Worm (Caenorhabditis elegans) whole organism, L4 larva: Measurements from ENCODE around the gene odd-1.
A peak's percentile ranks its signal among the peaks of the same experiment; 100 is the strongest.

Experiments used
- F10B5.3 ChIP-seq: sonication (generic microtip); optimal IDR thresholded peaks from 2 replicates; lab custom pipeline; 2016; ENCODE audit warnings: mild to moderate bottlenecking, missing genetic modification characterization, missing compliant biosample characterization
- F44E2.7 ChIP-seq: fragments of 200-800 bp; sonication (Bioruptor generic); IDR thresholded peaks from 2 replicates; pipeline ENCODE4 v2.1.2; 2022; ENCODE audit warnings: missing genetic modification characterization, missing compliant biosample characterization
- R02D3.7 ChIP-seq: fragments of 150-350 bp; sonication (generic microtip); optimal IDR thresholded peaks from 3 replicates; lab custom pipeline; 2014; ENCODE audit warnings: missing biosample characterization, missing genetic modification characterization
- T26A8.4 ChIP-seq: fragments of 200-800 bp; sonication (Bioruptor generic); IDR thresholded peaks from 2 replicates; pipeline ENCODE4 v1.3.6; 2022; ENCODE audit warnings: missing genetic modification characterization, missing compliant biosample characterization
- Y75B8A.6 ChIP-seq: fragments of 200-800 bp; sonication (Bioruptor generic); IDR thresholded peaks from 2 replicates; pipeline ENCODE4 v1.3.6; 2022; ENCODE audit warnings: missing genetic modification reagents, missing genetic modification characterization, missing compliant biosample characterization
- ZK546.5 ChIP-seq, 2 experiments: sonication (generic microtip); optimal IDR thresholded peaks; 2 replicates each; lab custom pipeline; 2017; ENCODE audit warnings: missing biosample characterization in 2 of 2, missing genetic modification characterization in 2 of 2
- aha-1 ChIP-seq: fragments of 150-350 bp; peaks from one replicate; lab custom pipeline; 2014; ENCODE audit warnings: missing biosample characterization, missing genetic modification characterization
- ceh-20 ChIP-seq: fragments of 200-800 bp; sonication (Bioruptor generic); IDR thresholded peaks from 2 replicates; pipeline ENCODE4 v1.3.6; 2022; ENCODE audit warnings: missing genetic modification reagents, missing genetic modification characterization, missing compliant biosample characterization
- ceh-44 ChIP-seq: fragments of 200-800 bp; sonication (Bioruptor generic); IDR thresholded peaks from 2 replicates; pipeline ENCODE4 v1.3.6; 2022; ENCODE audit warnings: missing genetic modification reagents, missing genetic modification characterization, missing compliant biosample characterization
- daf-16 ChIP-seq, 3 experiments: sonication (generic microtip); optimal IDR thresholded peaks; 2 replicates each; lab custom pipeline; 2016 to 2017; ENCODE audit warnings: missing genetic modification characterization in 3 of 3, missing genetic modification reagents in 3 of 3, mild to moderate bottlenecking in 2 of 3, missing compliant biosample characterization in 2 of 3, missing biosample characterization in 1 of 3, moderate library complexity in 1 of 3
- daf-8 ChIP-seq: fragments of 200-800 bp; sonication (Bioruptor generic); IDR thresholded peaks from 2 replicates; pipeline ENCODE4 v1.3.6; 2022; ENCODE audit warnings: missing genetic modification characterization, missing compliant biosample characterization
- dmd-6 ChIP-seq: fragments of 200-800 bp; sonication (Bioruptor generic); IDR thresholded peaks from 2 replicates; pipeline ENCODE4 v1.3.6; 2022; ENCODE audit warnings: missing genetic modification reagents, missing genetic modification characterization, missing compliant biosample characterization
- dpl-1 ChIP-seq: fragments of 150-350 bp; optimal IDR thresholded peaks from 2 replicates; lab custom pipeline; 2014; ENCODE audit warnings: missing biosample characterization, missing genetic modification reagents, missing genetic modification characterization
- dve-1 ChIP-seq: sonication (generic microtip); optimal IDR thresholded peaks from 2 replicates; lab custom pipeline; 2017; ENCODE audit warnings: antibody characterized with exemption, mild to moderate bottlenecking, missing genetic modification characterization, missing compliant biosample characterization; ENCODE audit not compliant: insufficient read depth
- egl-43 ChIP-seq: fragments of 200-800 bp; sonication (Bioruptor generic); IDR thresholded peaks from 2 replicates; pipeline ENCODE4 v1.3.6; 2022; ENCODE audit warnings: missing genetic modification reagents, missing genetic modification characterization, missing compliant biosample characterization
- fkh-10 ChIP-seq: fragments of 150-350 bp; optimal IDR thresholded peaks from 2 replicates; lab custom pipeline; 2014; ENCODE audit warnings: missing biosample characterization, missing genetic modification reagents, missing genetic modification characterization
- fos-1 ChIP-seq: fragments of 150-350 bp; optimal IDR thresholded peaks from 2 replicates; lab custom pipeline; 2014; ENCODE audit warnings: missing biosample characterization, missing genetic modification characterization
- hlh-11 ChIP-seq: fragments of 200-800 bp; sonication (Bioruptor generic); optimal IDR thresholded peaks from 2 replicates; lab custom pipeline; 2018; ENCODE audit warnings: mild to moderate bottlenecking, missing genetic modification characterization, missing compliant biosample characterization
- lim-7 ChIP-seq: fragments of 200-800 bp; sonication (Bioruptor generic); IDR thresholded peaks from 2 replicates; pipeline ENCODE4 v1.3.6; 2022; ENCODE audit warnings: missing genetic modification characterization, missing compliant biosample characterization
- lin-13 ChIP-seq: fragments of 150-350 bp; optimal IDR thresholded peaks from 2 replicates; lab custom pipeline; 2014; ENCODE audit warnings: missing biosample characterization, missing genetic modification reagents, missing genetic modification characterization
- lin-29 ChIP-seq: fragments of 200-800 bp; sonication (Bioruptor generic); IDR thresholded peaks from 2 replicates; pipeline ENCODE4 v1.3.6; 2022; ENCODE audit warnings: missing genetic modification reagents, missing genetic modification characterization, missing compliant biosample characterization
- lsy-2 ChIP-seq, 2 experiments: fragments of 150-350 bp in 1 of 2; sonication (generic microtip) in 1 of 2; optimal IDR thresholded peaks; 2 replicates each; lab custom pipeline; 2014 to 2017; ENCODE audit warnings: missing biosample characterization in 2 of 2, missing genetic modification characterization in 2 of 2
- madf-5 ChIP-seq, 2 experiments: fragments of 200-800 bp; sonication (Bioruptor generic); IDR thresholded peaks; 2 replicates each; pipeline ENCODE4 v1.3.6; 2022; ENCODE audit warnings: missing compliant biosample characterization in 2 of 2, missing genetic modification characterization in 2 of 2
- madf-9 ChIP-seq: fragments of 200-800 bp; sonication (Bioruptor generic); conservative IDR thresholded peaks from 2 replicates; pipeline ENCODE4 v1.3.6; 2022; ENCODE audit warnings: missing genetic modification reagents, missing genetic modification characterization, missing compliant biosample characterization
- mes-2 ChIP-seq: sonication (generic microtip); optimal IDR thresholded peaks from 2 replicates; lab custom pipeline; 2016; ENCODE audit warnings: missing genotype, mild to moderate bottlenecking, missing genetic modification characterization, missing compliant biosample characterization; ENCODE audit not compliant: poor library complexity, severe bottlenecking
- mxl-3 ChIP-seq: fragments of 200-800 bp; sonication (Bioruptor generic); optimal IDR thresholded peaks from 2 replicates; lab custom pipeline; 2018; ENCODE audit warnings: mild to moderate bottlenecking, missing genetic modification characterization, missing compliant biosample characterization
- nhr-102 ChIP-seq: sonication (generic microtip); optimal IDR thresholded peaks from 2 replicates; lab custom pipeline; 2016; ENCODE audit warnings: mild to moderate bottlenecking, missing genetic modification characterization, moderate library complexity, missing compliant biosample characterization
- nhr-237 ChIP-seq: sonication (generic microtip); optimal IDR thresholded peaks from 2 replicates; lab custom pipeline; 2017; ENCODE audit warnings: missing biosample characterization, missing genetic modification characterization
- nhr-25 ChIP-seq: sonication (generic microtip); optimal IDR thresholded peaks from 2 replicates; lab custom pipeline; 2017; ENCODE audit warnings: missing genetic modification characterization, mild to moderate bottlenecking, missing compliant biosample characterization, antibody characterized with exemption, moderate library complexity, borderline replicate concordance; ENCODE audit not compliant: insufficient read depth
- nhr-28 ChIP-seq: fragments of 150-350 bp; optimal IDR thresholded peaks from 2 replicates; lab custom pipeline; 2014; ENCODE audit warnings: missing biosample characterization, missing genetic modification characterization
- nhr-42 ChIP-seq: fragments of 200-800 bp; sonication (Bioruptor generic); IDR thresholded peaks from 2 replicates; pipeline ENCODE4 v1.3.6; 2022; ENCODE audit warnings: missing genetic modification characterization, missing compliant biosample characterization
- php-3 ChIP-seq: fragments of 200-800 bp; sonication (Bioruptor generic); IDR thresholded peaks from 2 replicates; pipeline ENCODE4 v1.3.6; 2022; ENCODE audit warnings: missing genetic modification reagents, missing genetic modification characterization, missing compliant biosample characterization
- pqm-1 ChIP-seq: sonication (generic microtip); optimal IDR thresholded peaks from 2 replicates; lab custom pipeline; 2017; ENCODE audit warnings: missing biosample characterization, missing genetic modification characterization
- saeg-2 ChIP-seq: fragments of 200-800 bp; sonication (Bioruptor generic); IDR thresholded peaks from 2 replicates; pipeline ENCODE4 v1.3.6; 2022; ENCODE audit warnings: missing genetic modification reagents, missing genetic modification characterization, missing compliant biosample characterization
- sdz-12 ChIP-seq: fragments of 200-800 bp; sonication (Bioruptor generic); optimal IDR thresholded peaks from 2 replicates; lab custom pipeline; 2018; ENCODE audit warnings: mild to moderate bottlenecking, missing genetic modification characterization, missing compliant biosample characterization
- set-16 ChIP-seq: fragments of 200-800 bp; sonication (Bioruptor generic); IDR thresholded peaks from 2 replicates; pipeline ENCODE4 v1.3.6; 2022; ENCODE audit warnings: missing genetic modification reagents, missing genetic modification characterization, missing compliant biosample characterization
- spr-1 ChIP-seq: sonication (generic microtip); optimal IDR thresholded peaks from 2 replicates; lab custom pipeline; 2016; ENCODE audit warnings: mild to moderate bottlenecking, missing genetic modification characterization, missing compliant biosample characterization
- spr-3 ChIP-seq: fragments of 200-800 bp; sonication (Bioruptor generic); optimal IDR thresholded peaks from 2 replicates; lab custom pipeline; 2018; ENCODE audit warnings: mild to moderate bottlenecking, missing genetic modification characterization, missing compliant biosample characterization
- tag-97 ChIP-seq: fragments of 200-800 bp; sonication (Bioruptor generic); IDR thresholded peaks from 2 replicates; pipeline ENCODE4 v1.3.6; 2022; ENCODE audit warnings: missing genetic modification characterization, missing compliant biosample characterization
- tra-1 ChIP-seq: fragments of 200-800 bp; sonication (Bioruptor generic); IDR thresholded peaks from 2 replicates; pipeline ENCODE4 v1.3.6; 2022; ENCODE audit warnings: missing genetic modification reagents, missing genetic modification characterization, missing compliant biosample characterization
- zag-1 ChIP-seq: fragments of 150-350 bp; optimal IDR thresholded peaks from 2 replicates; lab custom pipeline; 2014; ENCODE audit warnings: missing biosample characterization, missing genetic modification characterization
- zip-11 ChIP-seq: fragments of 200-800 bp; sonication (Bioruptor generic); IDR thresholded peaks from 2 replicates; pipeline ENCODE4 v1.3.6; 2022; ENCODE audit warnings: missing genetic modification characterization, missing compliant biosample characterization
- zip-2 ChIP-seq: fragments of 150-350 bp; optimal IDR thresholded peaks from 2 replicates; lab custom pipeline; 2014; ENCODE audit warnings: missing biosample characterization, missing genetic modification characterization
- ztf-11 ChIP-seq: fragments of 150-350 bp; optimal IDR thresholded peaks from 2 replicates; lab custom pipeline; 2014; ENCODE audit warnings: missing biosample characterization, missing genetic modification characterization
- ztf-7 ChIP-seq: fragments of 150-350 bp; optimal IDR thresholded peaks from 2 replicates; lab custom pipeline; 2014; ENCODE audit warnings: missing biosample characterization, missing genetic modification characterization

The odd-1 gene

DNA sequence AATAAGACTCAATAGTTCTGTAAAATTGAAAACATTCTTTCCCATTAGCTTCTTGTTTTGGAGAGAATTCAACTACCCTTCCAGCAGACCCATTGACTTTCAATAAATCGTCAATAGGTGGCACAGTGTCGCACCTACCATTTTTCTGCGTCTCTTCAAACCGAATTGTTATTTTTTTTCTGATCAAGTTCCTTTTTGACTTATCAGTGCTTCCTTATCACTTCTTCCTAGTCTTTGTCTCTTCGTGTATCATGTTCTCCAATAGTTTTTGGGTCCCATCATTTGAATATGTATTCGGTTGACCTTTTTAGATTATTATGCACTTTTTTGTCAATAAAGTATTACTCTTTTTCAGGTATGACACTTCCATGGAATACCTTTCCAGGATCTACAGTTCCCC, at the start of gene odd-1:
TSS of gene odd-1 (plus strand) at position 349 of the 400 bp plus-strand sequence.
- TF ChIP-seq fos-1 (tag; lab: Kevin White, UChicago) (no peak), ceh-20 (GFP tag; lab: Robert Waterston, UW) (no peak), ztf-11 (tag; lab: Kevin White, UChicago) (no peak), T26A8.4 (no peak), spr-3 (no peak), mes-2 (no peak), nhr-102 (no peak), pqm-1 (tag; lab: Kevin White, UChicago) (peak; percentile 77), Y75B8A.6 (GFP tag; lab: Robert Waterston, UW) (no peak), php-3 (no peak), aha-1 (tag; lab: Kevin White, UChicago) (peak; percentile 82), fkh-10 (no peak), nhr-28 (tag; lab: Kevin White, UChicago) (peak; percentile 30), nhr-42 (GFP tag; lab: Robert Waterston, UW) (no peak), spr-1 (tag; lab: Kevin White, UChicago) (no peak), madf-5 (GFP tag; IDR thresholded peaks at IDR 0.05; lab: Robert Waterston, UW) (no peak), dmd-6 (GFP tag; lab: Robert Waterston, UW) (peak; percentile 24; the same call in 1 of the 2 replicates), daf-16 (GFP tag; optimal IDR thresholded peaks at IDR 0.05; lab: Kevin White, UChicago) (no peak), daf-16 (tag; optimal IDR thresholded peaks at IDR 0.05; lab: Kevin White, UChicago) (peak; percentile 49), lim-7 (GFP tag; lab: Robert Waterston, UW) (no peak), lin-29 (no peak), F10B5.3 (tag; lab: Kevin White, UChicago) (no peak), sdz-12 (GFP tag; lab: Kevin White, UChicago) (no peak), zag-1 (tag; lab: Kevin White, UChicago) (no peak), ztf-7 (tag; lab: Kevin White, UChicago) (no peak), mxl-3 (GFP tag; lab: Kevin White, UChicago) (no peak), hlh-11 (peak; percentile 9), nhr-237 (tag; lab: Kevin White, UChicago) (no peak), egl-43 (no peak), set-16 (GFP tag; lab: Robert Waterston, UW) (no peak), tag-97 (GFP tag; lab: Robert Waterston, UW) (no peak), tra-1 (no peak), lin-13 (GFP tag; lab: Kevin White, UChicago) (no peak), dpl-1 (GFP tag; lab: Kevin White, UChicago) (no peak), ceh-44 (GFP tag; lab: Robert Waterston, UW) (no peak), dve-1 (tag; lab: Kevin White, UChicago) (peak; percentile 33), saeg-2 (no peak), nhr-25 (tag; lab: Kevin White, UChicago) (no peak), F44E2.7 (GFP tag; lab: Robert Waterston, UW) (no peak), R02D3.7 (tag; lab: Kevin White, UChicago) (no peak)

DNA sequence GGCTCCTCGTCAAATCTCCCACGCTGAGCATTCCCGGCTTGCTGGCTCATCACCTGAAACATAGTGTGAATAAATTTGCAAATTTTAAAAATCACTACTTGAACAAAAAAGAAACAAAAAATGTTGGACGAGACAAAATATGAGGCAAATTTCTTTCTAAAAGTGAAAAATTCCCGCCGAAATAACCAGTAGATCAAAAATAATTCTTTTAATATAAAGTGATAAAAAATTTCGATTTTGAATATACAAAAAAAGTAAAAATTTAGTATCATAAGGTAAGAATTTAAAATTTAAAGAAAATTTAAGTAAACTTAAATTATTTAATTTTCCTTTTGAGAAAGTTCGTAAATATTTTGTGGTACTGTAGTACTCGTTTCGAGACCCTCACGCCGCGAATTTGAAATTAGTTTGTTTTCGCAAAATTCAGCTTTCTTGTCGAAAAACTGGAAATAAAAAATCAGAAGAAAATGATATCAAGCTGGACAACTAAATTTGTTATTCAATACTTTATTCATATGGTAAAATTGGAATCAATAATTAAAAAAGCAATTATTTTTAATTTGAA, 47.5 kb upstream of the odd-1 start, which contains the start of gene egg-2:
TSS of gene egg-2 (minus strand) at position 53 of the 565 bp plus-strand sequence.
- TF ChIP-seq spr-3 (no peak), ceh-44 (GFP tag; lab: Robert Waterston, UW) (no peak), madf-5 (GFP tag; IDR thresholded peaks at IDR 0.05; lab: Robert Waterston, UW) (no peak), php-3 (no peak), ztf-7 (tag; lab: Kevin White, UChicago) (no peak), zip-11 (GFP tag; lab: Robert Waterston, UW) (no peak), set-16 (GFP tag; lab: Robert Waterston, UW) (no peak), ZK546.5 (tag; optimal IDR thresholded peaks at IDR 0.05; lab: Kevin White, UChicago) (no peak), zip-2 (tag; lab: Kevin White, UChicago) (no peak), spr-1 (tag; lab: Kevin White, UChicago) (no peak), daf-8 (GFP tag; lab: Robert Waterston, UW) (no peak), lsy-2 (tag; optimal IDR thresholded peaks at IDR 0.05; lab: Kevin White, UChicago) (no peak), madf-9 (GFP tag; lab: Robert Waterston, UW) (no peak)
